Worm (Caenorhabditis elegans): ENCODE data around the gene cyp-34A7.

DNA sequence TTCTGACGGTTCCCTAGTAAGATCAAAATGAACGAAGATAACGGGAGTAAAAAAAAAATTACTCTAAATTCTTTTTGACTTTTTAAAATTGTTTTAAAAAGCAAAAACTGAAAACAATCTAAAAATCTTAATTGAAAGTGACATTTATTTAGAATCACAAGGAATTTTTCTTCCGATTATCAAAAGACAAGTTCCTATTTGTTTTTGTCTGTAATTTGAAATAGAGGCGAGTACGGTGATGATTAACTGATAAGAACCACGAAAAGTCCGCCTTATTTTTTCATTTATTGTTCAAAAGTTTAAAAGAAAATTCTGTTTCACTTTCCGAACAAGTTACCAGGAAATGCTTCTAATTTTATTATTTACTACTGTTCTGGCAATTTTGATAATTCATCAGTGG, 13.9 kb downstream of the cyp-34A7 start, which contains the start of gene dach-1:
- TF ChIP-seq lin-32 (GFP tag; optimal IDR thresholded peaks at IDR 0.05) = no peak
- TF ChIP-seq elt-3 (tag; optimal IDR thresholded peaks at IDR 0.05) = no peak
